Worm (Caenorhabditis elegans) whole organism, L4 larva: ENCODE results near the gene daf-15.

Source experiments
- T26A8.4 ChIP-seq: fragments of 200-800 bp; sonication (Bioruptor generic); IDR thresholded peaks from 2 replicates; pipeline ENCODE4 v1.3.6; 2022; ENCODE audit warnings: missing genetic modification characterization, missing compliant biosample characterization
- Y105C5A.15 ChIP-seq: fragments of 200-800 bp; sonication (Bioruptor generic); IDR thresholded peaks from 2 replicates; pipeline ENCODE4 v1.3.6; 2022; ENCODE audit warnings: missing genetic modification characterization, missing compliant biosample characterization
- ZK337.2 ChIP-seq: fragments of 200-800 bp; sonication (Bioruptor generic); IDR thresholded peaks from 2 replicates; pipeline ENCODE4 v1.3.6; 2022; ENCODE audit warnings: missing genetic modification reagents, missing genetic modification characterization, missing compliant biosample characterization
- aha-1 ChIP-seq: fragments of 150-350 bp; peaks from one replicate; lab custom pipeline; 2014; ENCODE audit warnings: missing biosample characterization, missing genetic modification characterization
- arid-1 ChIP-seq: fragments of 200-800 bp; sonication (Bioruptor generic); conservative IDR thresholded peaks from 2 replicates; pipeline ENCODE4 v1.3.6; 2022; ENCODE audit warnings: missing genetic modification reagents, missing genetic modification characterization, missing compliant biosample characterization
- ceh-20 ChIP-seq: fragments of 200-800 bp; sonication (Bioruptor generic); IDR thresholded peaks from 2 replicates; pipeline ENCODE4 v1.3.6; 2022; ENCODE audit warnings: missing genetic modification reagents, missing genetic modification characterization, missing compliant biosample characterization
- ceh-28 ChIP-seq: fragments of 150-350 bp; optimal IDR thresholded peaks from 2 replicates; lab custom pipeline; 2014; ENCODE audit warnings: missing biosample characterization, missing genetic modification reagents, missing genetic modification characterization
- ceh-62 ChIP-seq: sonication (generic microtip); optimal IDR thresholded peaks from 2 replicates; lab custom pipeline; 2017; ENCODE audit warnings: missing biosample characterization, missing genetic modification characterization
- cey-2 ChIP-seq: sonication (generic microtip); optimal IDR thresholded peaks from 3 replicates; lab custom pipeline; 2017; ENCODE audit warnings: missing genetic modification characterization, mild to moderate bottlenecking, missing compliant biosample characterization, antibody characterized with exemption, borderline replicate concordance; ENCODE audit not compliant: insufficient read depth
- daf-16 ChIP-seq, 3 experiments: sonication (generic microtip); optimal IDR thresholded peaks; 2 replicates each; lab custom pipeline; 2016 to 2017; ENCODE audit warnings: missing genetic modification characterization in 3 of 3, missing genetic modification reagents in 3 of 3, mild to moderate bottlenecking in 2 of 3, missing compliant biosample characterization in 2 of 3, missing biosample characterization in 1 of 3, moderate library complexity in 1 of 3
- dmd-6 ChIP-seq: fragments of 200-800 bp; sonication (Bioruptor generic); IDR thresholded peaks from 2 replicates; pipeline ENCODE4 v1.3.6; 2022; ENCODE audit warnings: missing genetic modification reagents, missing genetic modification characterization, missing compliant biosample characterization
- dpl-1 ChIP-seq: fragments of 150-350 bp; optimal IDR thresholded peaks from 2 replicates; lab custom pipeline; 2014; ENCODE audit warnings: missing biosample characterization, missing genetic modification reagents, missing genetic modification characterization
- duxl-1 ChIP-seq: sonication (generic microtip); optimal IDR thresholded peaks from 2 replicates; lab custom pipeline; 2016; ENCODE audit warnings: mild to moderate bottlenecking, missing genetic modification characterization, moderate library complexity, missing compliant biosample characterization; ENCODE audit not compliant: poor library complexity
- dve-1 ChIP-seq: sonication (generic microtip); optimal IDR thresholded peaks from 2 replicates; lab custom pipeline; 2017; ENCODE audit warnings: antibody characterized with exemption, mild to moderate bottlenecking, missing genetic modification characterization, missing compliant biosample characterization; ENCODE audit not compliant: insufficient read depth
- fos-1 ChIP-seq: fragments of 150-350 bp; optimal IDR thresholded peaks from 2 replicates; lab custom pipeline; 2014; ENCODE audit warnings: missing biosample characterization, missing genetic modification characterization
- gei-8 ChIP-seq: fragments of 200-800 bp; sonication (Bioruptor generic); optimal IDR thresholded peaks from 2 replicates; lab custom pipeline; 2018; ENCODE audit warnings: mild to moderate bottlenecking, missing genetic modification characterization, missing compliant biosample characterization
- hif-1 ChIP-seq, 2 experiments: sonication (generic microtip); optimal IDR thresholded peaks; 2 replicates each; lab custom pipeline; 2016 to 2017; ENCODE audit warnings: missing compliant biosample characterization in 2 of 2, missing genetic modification characterization in 2 of 2, missing genetic modification reagents in 2 of 2, missing genotype in 2 of 2, mild to moderate bottlenecking in 1 of 2
- hlh-11 ChIP-seq: fragments of 200-800 bp; sonication (Bioruptor generic); optimal IDR thresholded peaks from 2 replicates; lab custom pipeline; 2018; ENCODE audit warnings: mild to moderate bottlenecking, missing genetic modification characterization, missing compliant biosample characterization
- hlh-30 ChIP-seq: sonication (generic microtip); optimal IDR thresholded peaks from 2 replicates; lab custom pipeline; 2017; ENCODE audit warnings: antibody characterized with exemption, mild to moderate bottlenecking, missing genetic modification characterization, missing compliant biosample characterization; ENCODE audit not compliant: insufficient read depth
- jun-1 ChIP-seq: fragments of 150-350 bp; optimal IDR thresholded peaks from 2 replicates; lab custom pipeline; 2014; ENCODE audit warnings: missing biosample characterization, missing genetic modification reagents, missing genetic modification characterization
- lin-38 ChIP-seq: fragments of 200-800 bp; sonication (Bioruptor generic); IDR thresholded peaks from 2 replicates; pipeline ENCODE4 v1.3.6; 2022; ENCODE audit warnings: missing genetic modification reagents, missing genetic modification characterization, missing compliant biosample characterization
- lsy-2 ChIP-seq, 2 experiments: fragments of 150-350 bp in 1 of 2; sonication (generic microtip) in 1 of 2; optimal IDR thresholded peaks; 2 replicates each; lab custom pipeline; 2014 to 2017; ENCODE audit warnings: missing biosample characterization in 2 of 2, missing genetic modification characterization in 2 of 2
- madf-9 ChIP-seq: fragments of 200-800 bp; sonication (Bioruptor generic); conservative IDR thresholded peaks from 2 replicates; pipeline ENCODE4 v1.3.6; 2022; ENCODE audit warnings: missing genetic modification reagents, missing genetic modification characterization, missing compliant biosample characterization
- mdl-1 ChIP-seq, 2 experiments: fragments of 150-350 bp in 1 of 2; sonication (generic microtip) in 1 of 2; optimal IDR thresholded peaks; 2 replicates each; lab custom pipeline; 2014 to 2017; ENCODE audit warnings: missing biosample characterization in 2 of 2, missing genetic modification characterization in 2 of 2
- mdt-29 ChIP-seq: fragments of 200-800 bp; sonication (Bioruptor generic); IDR thresholded peaks from 2 replicates; pipeline ENCODE4 v1.3.6; 2022; ENCODE audit warnings: missing genetic modification reagents, missing genetic modification characterization, missing compliant biosample characterization
- mep-1 ChIP-seq: fragments of 150-350 bp; sonication (generic microtip); optimal IDR thresholded peaks from 3 replicates; lab custom pipeline; 2014; ENCODE audit warnings: missing biosample characterization, missing genetic modification characterization
- mxl-3 ChIP-seq: fragments of 200-800 bp; sonication (Bioruptor generic); optimal IDR thresholded peaks from 2 replicates; lab custom pipeline; 2018; ENCODE audit warnings: mild to moderate bottlenecking, missing genetic modification characterization, missing compliant biosample characterization
- nhr-10 ChIP-seq: fragments of 150-350 bp; optimal IDR thresholded peaks from 2 replicates; lab custom pipeline; 2014; ENCODE audit warnings: missing biosample characterization, missing genetic modification characterization
- nhr-11 ChIP-seq: fragments of 150-350 bp; optimal IDR thresholded peaks from 2 replicates; lab custom pipeline; 2014; ENCODE audit warnings: missing biosample characterization, missing genetic modification characterization
- nhr-25 ChIP-seq: sonication (generic microtip); optimal IDR thresholded peaks from 2 replicates; lab custom pipeline; 2017; ENCODE audit warnings: missing genetic modification characterization, mild to moderate bottlenecking, missing compliant biosample characterization, antibody characterized with exemption, moderate library complexity, borderline replicate concordance; ENCODE audit not compliant: insufficient read depth
- nhr-42 ChIP-seq: fragments of 200-800 bp; sonication (Bioruptor generic); IDR thresholded peaks from 2 replicates; pipeline ENCODE4 v1.3.6; 2022; ENCODE audit warnings: missing genetic modification characterization, missing compliant biosample characterization
- nhr-48 ChIP-seq: sonication (generic microtip); optimal IDR thresholded peaks from 2 replicates; lab custom pipeline; 2016; ENCODE audit warnings: mild to moderate bottlenecking, missing genetic modification characterization, missing compliant biosample characterization
- nhr-6 ChIP-seq: fragments of 150-350 bp; optimal IDR thresholded peaks from 2 replicates; lab custom pipeline; 2014; ENCODE audit warnings: missing biosample characterization, missing genetic modification characterization
- nhr-77 ChIP-seq: fragments of 150-350 bp; optimal IDR thresholded peaks from 2 replicates; lab custom pipeline; 2014; ENCODE audit warnings: missing biosample characterization, missing genetic modification characterization
- pha-4 ChIP-seq, 2 experiments: fragments of 150-350 bp in 1 of 2; fragments of 200-800 bp in 1 of 2; sonication (Bioruptor generic) in 1 of 2; IDR thresholded peaks in 1 of 2; optimal IDR thresholded peaks in 1 of 2; 2 replicates each; pipeline versions ENCODE4 v1.3.6 to Lab custom; 2014 to 2022; ENCODE audit warnings: missing genetic modification characterization in 2 of 2, missing genetic modification reagents in 2 of 2, missing biosample characterization in 1 of 2, missing compliant biosample characterization in 1 of 2
- php-3 ChIP-seq: fragments of 200-800 bp; sonication (Bioruptor generic); IDR thresholded peaks from 2 replicates; pipeline ENCODE4 v1.3.6; 2022; ENCODE audit warnings: missing genetic modification reagents, missing genetic modification characterization, missing compliant biosample characterization
- rbr-2 ChIP-seq: sonication (generic microtip); optimal IDR thresholded peaks from 2 replicates; lab custom pipeline; 2016; ENCODE audit warnings: missing genotype, missing genetic modification characterization, missing compliant biosample characterization
- saeg-2 ChIP-seq: fragments of 200-800 bp; sonication (Bioruptor generic); IDR thresholded peaks from 2 replicates; pipeline ENCODE4 v1.3.6; 2022; ENCODE audit warnings: missing genetic modification reagents, missing genetic modification characterization, missing compliant biosample characterization
- sdz-12 ChIP-seq: fragments of 200-800 bp; sonication (Bioruptor generic); optimal IDR thresholded peaks from 2 replicates; lab custom pipeline; 2018; ENCODE audit warnings: mild to moderate bottlenecking, missing genetic modification characterization, missing compliant biosample characterization
- spr-1 ChIP-seq: sonication (generic microtip); optimal IDR thresholded peaks from 2 replicates; lab custom pipeline; 2016; ENCODE audit warnings: mild to moderate bottlenecking, missing genetic modification characterization, missing compliant biosample characterization
- spr-3 ChIP-seq: fragments of 200-800 bp; sonication (Bioruptor generic); optimal IDR thresholded peaks from 2 replicates; lab custom pipeline; 2018; ENCODE audit warnings: mild to moderate bottlenecking, missing genetic modification characterization, missing compliant biosample characterization
- tra-1 ChIP-seq: fragments of 200-800 bp; sonication (Bioruptor generic); IDR thresholded peaks from 2 replicates; pipeline ENCODE4 v1.3.6; 2022; ENCODE audit warnings: missing genetic modification reagents, missing genetic modification characterization, missing compliant biosample characterization
- unc-62 ChIP-seq, 3 experiments: fragments of 150-350 bp in 1 of 3; sonication (generic microtip); optimal IDR thresholded peaks in 2 of 3; peaks in 1 of 3; 1 replicate in 1 of 3; 2 replicates in 2 of 3; lab custom pipeline; 2014 to 2017; ENCODE audit warnings: missing biosample characterization in 3 of 3, missing genetic modification characterization in 3 of 3, missing genetic modification reagents in 3 of 3, missing genotype in 1 of 3
- zag-1 ChIP-seq: fragments of 150-350 bp; optimal IDR thresholded peaks from 2 replicates; lab custom pipeline; 2014; ENCODE audit warnings: missing biosample characterization, missing genetic modification characterization
- zfp-3 ChIP-seq: fragments of 200-800 bp; sonication (Bioruptor generic); conservative IDR thresholded peaks from 2 replicates; pipeline ENCODE4 v1.3.6; 2022; ENCODE audit warnings: missing genetic modification reagents, missing genetic modification characterization, missing compliant biosample characterization
- zip-11 ChIP-seq: fragments of 200-800 bp; sonication (Bioruptor generic); IDR thresholded peaks from 2 replicates; pipeline ENCODE4 v1.3.6; 2022; ENCODE audit warnings: missing genetic modification characterization, missing compliant biosample characterization
- zip-2 ChIP-seq: fragments of 150-350 bp; optimal IDR thresholded peaks from 2 replicates; lab custom pipeline; 2014; ENCODE audit warnings: missing biosample characterization, missing genetic modification characterization
- ztf-11 ChIP-seq: fragments of 150-350 bp; optimal IDR thresholded peaks from 2 replicates; lab custom pipeline; 2014; ENCODE audit warnings: missing biosample characterization, missing genetic modification characterization

The daf-15 gene

DNA sequence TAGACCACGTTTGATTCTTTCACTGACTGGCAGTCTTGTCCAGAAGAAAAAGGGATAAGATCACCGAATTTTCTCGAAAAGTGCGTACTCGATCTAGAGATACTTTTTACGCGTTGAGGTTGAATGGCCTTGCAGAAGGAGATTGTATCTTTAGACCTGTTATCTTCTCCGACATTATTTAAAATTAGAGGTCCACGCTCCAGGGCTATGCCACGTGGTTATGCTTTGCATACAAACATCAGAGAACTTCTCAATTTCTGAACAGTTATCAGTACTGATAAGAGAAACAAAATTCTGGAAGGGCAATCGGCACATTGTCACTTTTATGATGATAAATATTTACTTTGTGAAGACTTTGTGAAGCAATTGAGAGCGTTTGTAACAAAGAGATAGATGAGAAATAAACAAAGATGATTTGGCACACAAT, 56.1 kb downstream of the daf-15 start:
- TF ChIP-seq ztf-11 (no peak), tra-1 (GFP tag; lab: Robert Waterston, UW) (peak; percentile 69; the same call in 1 of the 2 replicates), nhr-25 (tag; lab: Kevin White, UChicago) (peak; percentile 57), jun-1 (peak; percentile 6), dpl-1 (GFP tag; lab: Kevin White, UChicago) (no peak), aha-1 (tag; lab: Kevin White, UChicago) (peak; percentile 90), duxl-1 (tag; lab: Kevin White, UChicago) (no peak), php-3 (GFP tag; lab: Robert Waterston, UW) (peak; percentile 85), nhr-11 (tag; lab: Kevin White, UChicago) (peak; percentile 15), ZK337.2 (GFP tag; lab: Robert Waterston, UW) (no peak), nhr-48 (peak; percentile 83), ceh-20 (GFP tag; lab: Robert Waterston, UW) (peak; percentile 9; the same call in 1 of the 2 replicates), mdl-1 (tag; optimal IDR thresholded peaks at IDR 0.05; lab: Kevin White, UChicago) (peak in 1 of 2 experiments; percentile 88), mep-1 (tag; lab: Kevin White, UChicago) (peak; percentile 68), hlh-11 (tag; lab: Kevin White, UChicago) (peak; percentile 90), arid-1 (GFP tag; lab: Robert Waterston, UW) (no peak; the same call in 1 of the 2 replicates), sdz-12 (peak; percentile 29), zip-11 (GFP tag; lab: Robert Waterston, UW) (no peak), ceh-62 (tag; lab: Kevin White, UChicago) (no peak), lsy-2 (tag; optimal IDR thresholded peaks at IDR 0.05; lab: Kevin White, UChicago) (peak in 1 of 2 experiments; percentile 69), nhr-42 (GFP tag; lab: Robert Waterston, UW) (no peak), fos-1 (tag; lab: Kevin White, UChicago) (no peak), Y105C5A.15 (GFP tag; lab: Robert Waterston, UW) (no peak), unc-62 (GFP tag; optimal IDR thresholded peaks at IDR 0.05 in 1 of 2; lab: Kevin White, UChicago) (peak in 1 of 2 experiments; percentile 99), unc-62 (tag; optimal IDR thresholded peaks at IDR 0.05; lab: Kevin White, UChicago) (no peak), hif-1 (tag; optimal IDR thresholded peaks at IDR 0.05; lab: Kevin White, UChicago) (peak in 1 of 2 experiments; percentile 19), spr-3 (GFP tag; lab: Kevin White, UChicago) (peak; percentile 5), lin-38 (GFP tag; lab: Robert Waterston, UW) (peak; percentile 56), madf-9 (GFP tag; lab: Robert Waterston, UW) (0 out of 2 replicates have a peak, but pooled peaks have one; percentile 48), dmd-6 (GFP tag; lab: Robert Waterston, UW) (peak; percentile 91), daf-16 (GFP tag; optimal IDR thresholded peaks at IDR 0.05; lab: Kevin White, UChicago) (peak in 1 of 2 experiments; percentile 77), daf-16 (tag; optimal IDR thresholded peaks at IDR 0.05; lab: Kevin White, UChicago) (peak; percentile 100), zag-1 (no peak), nhr-77 (peak; percentile 74), rbr-2 (tag; lab: Kevin White, UChicago) (no peak), zip-2 (tag; lab: Kevin White, UChicago) (no peak), saeg-2 (GFP tag; lab: Robert Waterston, UW) (no peak), nhr-10 (tag; lab: Kevin White, UChicago) (peak; percentile 49), T26A8.4 (0 out of 2 replicates have a peak, but pooled peaks have one; percentile 44), pha-4 (GFP tag; IDR thresholded peaks at IDR 0.05; lab: Robert Waterston, UW) (peak; percentile 59), pha-4 (tag; optimal IDR thresholded peaks at IDR 0.05; lab: Kevin White, UChicago) (peak; percentile 78), hlh-30 (tag; lab: Kevin White, UChicago) (peak; percentile 76), mxl-3 (GFP tag; lab: Kevin White, UChicago) (peak; percentile 92), cey-2 (tag; lab: Kevin White, UChicago) (peak; percentile 68), dve-1 (tag; lab: Kevin White, UChicago) (peak; percentile 96), zfp-3 (GFP tag; lab: Robert Waterston, UW) (peak; percentile 75; the same call in 1 of the 2 replicates), nhr-6 (peak; percentile 60), mdt-29 (GFP tag; lab: Robert Waterston, UW) (peak; percentile 82; the same call in 1 of the 2 replicates), spr-1 (peak; percentile 0), gei-8 (GFP tag; lab: Kevin White, UChicago) (peak; percentile 67), ceh-28 (tag; lab: Kevin White, UChicago) (no peak)
